Worm (Caenorhabditis elegans) whole organism, L4 larva: ENCODE data around the gene F41G3.20.

Experiments used
- F44E2.7 ChIP-seq: fragments of 200-800 bp; sonication (Bioruptor generic); IDR thresholded peaks from 2 replicates; pipeline ENCODE4 v2.1.2; 2022; ENCODE audit warnings: missing genetic modification characterization, missing compliant biosample characterization
- R02D3.7 ChIP-seq: fragments of 150-350 bp; sonication (generic microtip); optimal IDR thresholded peaks from 3 replicates; lab custom pipeline; 2014; ENCODE audit warnings: missing biosample characterization, missing genetic modification characterization
- Y105C5A.15 ChIP-seq: fragments of 200-800 bp; sonication (Bioruptor generic); IDR thresholded peaks from 2 replicates; pipeline ENCODE4 v1.3.6; 2022; ENCODE audit warnings: missing genetic modification characterization, missing compliant biosample characterization
- Y48G9A.11 ChIP-seq: fragments of 200-800 bp; sonication (Bioruptor generic); IDR thresholded peaks from 2 replicates; pipeline ENCODE4 v1.3.6; 2022; ENCODE audit warnings: missing genetic modification reagents, missing genetic modification characterization, missing compliant biosample characterization
- ZK337.2 ChIP-seq: fragments of 200-800 bp; sonication (Bioruptor generic); IDR thresholded peaks from 2 replicates; pipeline ENCODE4 v1.3.6; 2022; ENCODE audit warnings: missing genetic modification reagents, missing genetic modification characterization, missing compliant biosample characterization
- aly-2 ChIP-seq: sonication (generic microtip); optimal IDR thresholded peaks from 2 replicates; lab custom pipeline; 2018; ENCODE audit warnings: missing biosample characterization, missing genetic modification characterization
- ceh-28 ChIP-seq: fragments of 150-350 bp; optimal IDR thresholded peaks from 2 replicates; lab custom pipeline; 2014; ENCODE audit warnings: missing biosample characterization, missing genetic modification reagents, missing genetic modification characterization
- ceh-44 ChIP-seq: fragments of 200-800 bp; sonication (Bioruptor generic); IDR thresholded peaks from 2 replicates; pipeline ENCODE4 v1.3.6; 2022; ENCODE audit warnings: missing genetic modification reagents, missing genetic modification characterization, missing compliant biosample characterization
- ceh-82 ChIP-seq: sonication (generic microtip); optimal IDR thresholded peaks from 2 replicates; lab custom pipeline; 2017; ENCODE audit warnings: missing biosample characterization, missing genetic modification characterization
- ces-1 ChIP-seq: fragments of 150-350 bp; sonication (generic microtip); optimal IDR thresholded peaks from 4 replicates; lab custom pipeline; 2014; ENCODE audit warnings: missing biosample characterization, missing genetic modification reagents, missing genetic modification characterization
- daf-19 ChIP-seq: fragments of 200-800 bp; sonication (Bioruptor generic); conservative IDR thresholded peaks from 2 replicates; pipeline ENCODE4 v1.3.6; 2022; ENCODE audit warnings: missing genetic modification characterization, missing compliant biosample characterization
- daf-8 ChIP-seq: fragments of 200-800 bp; sonication (Bioruptor generic); IDR thresholded peaks from 2 replicates; pipeline ENCODE4 v1.3.6; 2022; ENCODE audit warnings: missing genetic modification characterization, missing compliant biosample characterization
- dmd-6 ChIP-seq: fragments of 200-800 bp; sonication (Bioruptor generic); IDR thresholded peaks from 2 replicates; pipeline ENCODE4 v1.3.6; 2022; ENCODE audit warnings: missing genetic modification reagents, missing genetic modification characterization, missing compliant biosample characterization
- dmd-8 ChIP-seq: fragments of 200-800 bp; sonication (Bioruptor generic); IDR thresholded peaks from 2 replicates; pipeline ENCODE4 v1.3.6; 2022; ENCODE audit warnings: missing genetic modification characterization, missing compliant biosample characterization
- dmd-9 ChIP-seq: fragments of 200-800 bp; sonication (Bioruptor generic); IDR thresholded peaks from 2 replicates; pipeline ENCODE4 v1.3.6; 2022; ENCODE audit warnings: missing genetic modification reagents, missing genetic modification characterization, missing compliant biosample characterization
- dpl-1 ChIP-seq: fragments of 150-350 bp; optimal IDR thresholded peaks from 2 replicates; lab custom pipeline; 2014; ENCODE audit warnings: missing biosample characterization, missing genetic modification reagents, missing genetic modification characterization
- fkh-10 ChIP-seq: fragments of 150-350 bp; optimal IDR thresholded peaks from 2 replicates; lab custom pipeline; 2014; ENCODE audit warnings: missing biosample characterization, missing genetic modification reagents, missing genetic modification characterization
- hif-1 ChIP-seq, 2 experiments: sonication (generic microtip); optimal IDR thresholded peaks; 2 replicates each; lab custom pipeline; 2016 to 2017; ENCODE audit warnings: missing compliant biosample characterization in 2 of 2, missing genetic modification characterization in 2 of 2, missing genetic modification reagents in 2 of 2, missing genotype in 2 of 2, mild to moderate bottlenecking in 1 of 2
- hlh-11 ChIP-seq: fragments of 200-800 bp; sonication (Bioruptor generic); optimal IDR thresholded peaks from 2 replicates; lab custom pipeline; 2018; ENCODE audit warnings: mild to moderate bottlenecking, missing genetic modification characterization, missing compliant biosample characterization
- hlh-30 ChIP-seq: sonication (generic microtip); optimal IDR thresholded peaks from 2 replicates; lab custom pipeline; 2017; ENCODE audit warnings: antibody characterized with exemption, mild to moderate bottlenecking, missing genetic modification characterization, missing compliant biosample characterization; ENCODE audit not compliant: insufficient read depth
- hmg-1.1 ChIP-seq: fragments of 200-800 bp; sonication (Bioruptor generic); IDR thresholded peaks from 2 replicates; pipeline ENCODE4 v1.3.6; 2022; ENCODE audit warnings: missing genetic modification reagents, missing genetic modification characterization, missing compliant biosample characterization
- jun-1 ChIP-seq: fragments of 150-350 bp; optimal IDR thresholded peaks from 2 replicates; lab custom pipeline; 2014; ENCODE audit warnings: missing biosample characterization, missing genetic modification reagents, missing genetic modification characterization
- lim-7 ChIP-seq: fragments of 200-800 bp; sonication (Bioruptor generic); IDR thresholded peaks from 2 replicates; pipeline ENCODE4 v1.3.6; 2022; ENCODE audit warnings: missing genetic modification characterization, missing compliant biosample characterization
- lin-13 ChIP-seq: fragments of 150-350 bp; optimal IDR thresholded peaks from 2 replicates; lab custom pipeline; 2014; ENCODE audit warnings: missing biosample characterization, missing genetic modification reagents, missing genetic modification characterization
- lin-38 ChIP-seq: fragments of 200-800 bp; sonication (Bioruptor generic); IDR thresholded peaks from 2 replicates; pipeline ENCODE4 v1.3.6; 2022; ENCODE audit warnings: missing genetic modification reagents, missing genetic modification characterization, missing compliant biosample characterization
- lir-3 ChIP-seq: sonication (generic microtip); optimal IDR thresholded peaks from 2 replicates; lab custom pipeline; 2016; ENCODE audit warnings: mild to moderate bottlenecking, missing genetic modification characterization, missing compliant biosample characterization
- lsy-2 ChIP-seq, 2 experiments: fragments of 150-350 bp in 1 of 2; sonication (generic microtip) in 1 of 2; optimal IDR thresholded peaks; 2 replicates each; lab custom pipeline; 2014 to 2017; ENCODE audit warnings: missing biosample characterization in 2 of 2, missing genetic modification characterization in 2 of 2
- madf-5 ChIP-seq, 2 experiments: fragments of 200-800 bp; sonication (Bioruptor generic); IDR thresholded peaks; 2 replicates each; pipeline ENCODE4 v1.3.6; 2022; ENCODE audit warnings: missing compliant biosample characterization in 2 of 2, missing genetic modification characterization in 2 of 2
- madf-9 ChIP-seq: fragments of 200-800 bp; sonication (Bioruptor generic); conservative IDR thresholded peaks from 2 replicates; pipeline ENCODE4 v1.3.6; 2022; ENCODE audit warnings: missing genetic modification reagents, missing genetic modification characterization, missing compliant biosample characterization
- mdl-1 ChIP-seq, 2 experiments: fragments of 150-350 bp in 1 of 2; sonication (generic microtip) in 1 of 2; optimal IDR thresholded peaks; 2 replicates each; lab custom pipeline; 2014 to 2017; ENCODE audit warnings: missing biosample characterization in 2 of 2, missing genetic modification characterization in 2 of 2
- mdt-29 ChIP-seq: fragments of 200-800 bp; sonication (Bioruptor generic); IDR thresholded peaks from 2 replicates; pipeline ENCODE4 v1.3.6; 2022; ENCODE audit warnings: missing genetic modification reagents, missing genetic modification characterization, missing compliant biosample characterization
- mep-1 ChIP-seq: fragments of 150-350 bp; sonication (generic microtip); optimal IDR thresholded peaks from 3 replicates; lab custom pipeline; 2014; ENCODE audit warnings: missing biosample characterization, missing genetic modification characterization
- mxl-3 ChIP-seq: fragments of 200-800 bp; sonication (Bioruptor generic); optimal IDR thresholded peaks from 2 replicates; lab custom pipeline; 2018; ENCODE audit warnings: mild to moderate bottlenecking, missing genetic modification characterization, missing compliant biosample characterization
- nhr-10 ChIP-seq: fragments of 150-350 bp; optimal IDR thresholded peaks from 2 replicates; lab custom pipeline; 2014; ENCODE audit warnings: missing biosample characterization, missing genetic modification characterization
- nhr-11 ChIP-seq: fragments of 150-350 bp; optimal IDR thresholded peaks from 2 replicates; lab custom pipeline; 2014; ENCODE audit warnings: missing biosample characterization, missing genetic modification characterization
- nhr-111 ChIP-seq: fragments of 200-800 bp; sonication (Bioruptor generic); optimal IDR thresholded peaks from 2 replicates; lab custom pipeline; 2018; ENCODE audit warnings: mild to moderate bottlenecking, missing genetic modification characterization, missing compliant biosample characterization
- nhr-25 ChIP-seq: sonication (generic microtip); optimal IDR thresholded peaks from 2 replicates; lab custom pipeline; 2017; ENCODE audit warnings: missing genetic modification characterization, mild to moderate bottlenecking, missing compliant biosample characterization, antibody characterized with exemption, moderate library complexity, borderline replicate concordance; ENCODE audit not compliant: insufficient read depth
- nhr-41 ChIP-seq: fragments of 200-800 bp; sonication (Bioruptor generic); IDR thresholded peaks from 2 replicates; pipeline ENCODE4 v1.3.6; 2022; ENCODE audit warnings: missing genetic modification reagents, missing genetic modification characterization, missing compliant biosample characterization
- nhr-48 ChIP-seq: sonication (generic microtip); optimal IDR thresholded peaks from 2 replicates; lab custom pipeline; 2016; ENCODE audit warnings: mild to moderate bottlenecking, missing genetic modification characterization, missing compliant biosample characterization
- nhr-76 ChIP-seq: fragments of 150-350 bp; optimal IDR thresholded peaks from 2 replicates; lab custom pipeline; 2014; ENCODE audit warnings: missing biosample characterization, missing genetic modification characterization
- pha-4 ChIP-seq, 2 experiments: fragments of 150-350 bp in 1 of 2; fragments of 200-800 bp in 1 of 2; sonication (Bioruptor generic) in 1 of 2; IDR thresholded peaks in 1 of 2; optimal IDR thresholded peaks in 1 of 2; 2 replicates each; pipeline versions ENCODE4 v1.3.6 to Lab custom; 2014 to 2022; ENCODE audit warnings: missing genetic modification characterization in 2 of 2, missing genetic modification reagents in 2 of 2, missing biosample characterization in 1 of 2, missing compliant biosample characterization in 1 of 2
- pqm-1 ChIP-seq: sonication (generic microtip); optimal IDR thresholded peaks from 2 replicates; lab custom pipeline; 2017; ENCODE audit warnings: missing biosample characterization, missing genetic modification characterization
- rbr-2 ChIP-seq: sonication (generic microtip); optimal IDR thresholded peaks from 2 replicates; lab custom pipeline; 2016; ENCODE audit warnings: missing genotype, missing genetic modification characterization, missing compliant biosample characterization
- saeg-2 ChIP-seq: fragments of 200-800 bp; sonication (Bioruptor generic); IDR thresholded peaks from 2 replicates; pipeline ENCODE4 v1.3.6; 2022; ENCODE audit warnings: missing genetic modification reagents, missing genetic modification characterization, missing compliant biosample characterization
- sdz-12 ChIP-seq: fragments of 200-800 bp; sonication (Bioruptor generic); optimal IDR thresholded peaks from 2 replicates; lab custom pipeline; 2018; ENCODE audit warnings: mild to moderate bottlenecking, missing genetic modification characterization, missing compliant biosample characterization
- skn-1 ChIP-seq: fragments of 150-350 bp; optimal IDR thresholded peaks from 2 replicates; lab custom pipeline; 2014; ENCODE audit warnings: missing biosample characterization, missing genetic modification characterization
- spr-3 ChIP-seq: fragments of 200-800 bp; sonication (Bioruptor generic); optimal IDR thresholded peaks from 2 replicates; lab custom pipeline; 2018; ENCODE audit warnings: mild to moderate bottlenecking, missing genetic modification characterization, missing compliant biosample characterization
- tra-1 ChIP-seq: fragments of 200-800 bp; sonication (Bioruptor generic); IDR thresholded peaks from 2 replicates; pipeline ENCODE4 v1.3.6; 2022; ENCODE audit warnings: missing genetic modification reagents, missing genetic modification characterization, missing compliant biosample characterization
- unc-39 ChIP-seq: sonication (generic microtip); optimal IDR thresholded peaks from 2 replicates; lab custom pipeline; 2017; ENCODE audit warnings: missing biosample characterization, missing genetic modification characterization
- vab-7 ChIP-seq: fragments of 200-800 bp; sonication (Bioruptor generic); IDR thresholded peaks from 2 replicates; pipeline ENCODE4 v1.3.6; 2022; ENCODE audit warnings: missing genetic modification reagents, missing genetic modification characterization, missing compliant biosample characterization
- zfp-2 ChIP-seq: sonication (generic microtip); optimal IDR thresholded peaks from 2 replicates; lab custom pipeline; 2016; ENCODE audit warnings: mild to moderate bottlenecking, missing genetic modification characterization, missing compliant biosample characterization

Gene F41G3.20

DNA sequence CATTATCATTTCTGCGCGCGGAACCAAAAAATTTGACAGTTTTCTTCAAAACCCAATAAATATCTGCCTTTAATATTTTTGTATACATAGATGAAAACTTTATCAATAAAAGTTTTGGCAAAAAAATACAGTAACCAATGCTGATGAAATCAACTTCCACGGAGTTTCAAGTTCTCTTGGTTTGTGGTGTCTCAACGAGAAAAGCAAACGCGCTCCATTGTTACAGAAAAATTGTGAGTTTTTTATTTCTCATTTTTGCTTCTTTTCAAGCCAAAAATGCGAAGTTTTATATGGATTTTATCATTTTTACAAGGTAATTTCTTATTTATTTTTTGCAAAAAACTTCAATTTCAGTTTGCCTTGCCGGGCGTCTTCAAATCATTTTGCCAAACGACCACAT lies 16.2 kb downstream of the F41G3.20 start, which contains the start of gene T14B4.3 (continued):
- TF ChIP-seq ces-1 (GFP tag; lab: Kevin White, UChicago): no peak
- no peak for TF ChIP-seq pha-4 (GFP tag; IDR thresholded peaks at IDR 0.05; lab: Robert Waterston, UW)
- peak; percentile 51 for TF ChIP-seq pha-4 (tag; optimal IDR thresholded peaks at IDR 0.05; lab: Kevin White, UChicago)
- TF ChIP-seq R02D3.7: no peak
- no peak for TF ChIP-seq aly-2 (tag; lab: Kevin White, UChicago)
- no peak for TF ChIP-seq nhr-48
- TF ChIP-seq nhr-11 (tag; lab: Kevin White, UChicago): peak; percentile 45
- TF ChIP-seq daf-8 (GFP tag; lab: Robert Waterston, UW): no peak
- no peak for TF ChIP-seq ceh-82 (tag; lab: Kevin White, UChicago)
- no peak for TF ChIP-seq Y48G9A.11
- TF ChIP-seq rbr-2 (tag; lab: Kevin White, UChicago): peak; percentile 51
- peak; percentile 26; the same call in 1 of the 2 replicates for TF ChIP-seq hmg-1.1 (GFP tag; lab: Robert Waterston, UW)
- no peak; the same call in 1 of the 2 replicates for TF ChIP-seq vab-7 (GFP tag; lab: Robert Waterston, UW)
- TF ChIP-seq hif-1 (tag; optimal IDR thresholded peaks at IDR 0.05; lab: Kevin White, UChicago): peak in 1 of 2 experiments; percentile 77
- no peak for TF ChIP-seq nhr-111 (GFP tag; lab: Kevin White, UChicago)
- TF ChIP-seq ceh-28 (tag; lab: Kevin White, UChicago): no peak
- TF ChIP-seq dmd-6: no peak
- TF ChIP-seq hlh-11 (tag; lab: Kevin White, UChicago): no peak
- no peak for TF ChIP-seq dmd-8 (GFP tag; lab: Robert Waterston, UW)
- TF ChIP-seq F44E2.7 (GFP tag; lab: Robert Waterston, UW): no peak
- peak in 1 of 2 experiments; percentile 88 for TF ChIP-seq lsy-2 (tag; optimal IDR thresholded peaks at IDR 0.05; lab: Kevin White, UChicago)
- TF ChIP-seq nhr-41: no peak
- TF ChIP-seq ZK337.2 (GFP tag; lab: Robert Waterston, UW): no peak
- peak; percentile 61 for TF ChIP-seq dpl-1 (GFP tag; lab: Kevin White, UChicago)
- TF ChIP-seq lin-13 (GFP tag; lab: Kevin White, UChicago): peak; percentile 14
- no peak for TF ChIP-seq nhr-76 (tag; lab: Kevin White, UChicago)
- TF ChIP-seq lir-3: no peak
- TF ChIP-seq lin-38: peak; percentile 97
- TF ChIP-seq Y105C5A.15 (GFP tag; lab: Robert Waterston, UW): no peak
- TF ChIP-seq lim-7 (GFP tag; lab: Robert Waterston, UW): no peak
- peak; percentile 30 for TF ChIP-seq hlh-30 (tag; lab: Kevin White, UChicago)
- TF ChIP-seq tra-1 (GFP tag; lab: Robert Waterston, UW): no peak
- no peak for TF ChIP-seq jun-1 (tag; lab: Kevin White, UChicago)
- TF ChIP-seq daf-19: no peak
- TF ChIP-seq mdt-29 (GFP tag; lab: Robert Waterston, UW): no peak
- TF ChIP-seq fkh-10: no peak
- TF ChIP-seq zfp-2 (tag; lab: Kevin White, UChicago): no peak
- no peak for TF ChIP-seq nhr-10 (tag; lab: Kevin White, UChicago)
- TF ChIP-seq mdl-1 (tag; optimal IDR thresholded peaks at IDR 0.05; lab: Kevin White, UChicago): no peak
- peak; percentile 73 for TF ChIP-seq mep-1 (tag; lab: Kevin White, UChicago)
- no peak for TF ChIP-seq mxl-3
- no peak for TF ChIP-seq saeg-2 (GFP tag; lab: Robert Waterston, UW)
- TF ChIP-seq ceh-44: 0 out of 2 replicates have a peak, but pooled peaks have one; percentile 27
- TF ChIP-seq nhr-25 (tag; lab: Kevin White, UChicago): no peak
- no peak for TF ChIP-seq skn-1 (tag; lab: Kevin White, UChicago)
- TF ChIP-seq sdz-12 (GFP tag; lab: Kevin White, UChicago): no peak
- TF ChIP-seq unc-39 (tag; lab: Kevin White, UChicago): no peak
- TF ChIP-seq madf-5 (GFP tag; IDR thresholded peaks at IDR 0.05; lab: Robert Waterston, UW): no peak
- no peak for TF ChIP-seq madf-9
- TF ChIP-seq pqm-1 (tag; lab: Kevin White, UChicago): no peak
- no peak for TF ChIP-seq spr-3
- no peak for TF ChIP-seq dmd-9
